Worm (Caenorhabditis elegans): ENCODE measurements around the gene tsg-101.
A peak's percentile ranks its signal among the peaks of the same experiment; 100 is the strongest.

tsg-101 gene

DNA sequence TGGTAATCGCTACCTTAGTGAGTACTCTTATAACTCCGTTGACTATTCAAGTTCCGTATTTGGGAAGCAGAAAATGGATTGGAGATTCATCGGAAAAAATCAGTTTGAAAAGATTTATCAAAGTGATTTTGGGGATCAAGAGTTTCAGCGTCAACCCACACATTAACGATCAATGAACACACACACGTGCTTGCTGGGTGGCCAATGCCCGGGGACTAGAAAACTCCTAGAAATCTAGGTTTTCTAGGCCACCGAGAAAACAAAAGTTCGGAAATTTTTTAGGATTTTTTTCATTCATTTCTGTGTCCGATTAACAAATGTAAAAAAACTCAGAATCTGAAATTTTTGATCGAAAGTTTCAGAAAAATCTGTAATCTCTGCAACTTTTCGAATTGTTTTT lies 8.4 kb downstream of the tsg-101 start (continued):
- TF ChIP-seq aptf-3 (GFP tag; IDR thresholded peaks at IDR 0.05) = 0 out of 2 replicates have a peak, but pooled peaks have one; percentile 51
- no peak for TF ChIP-seq lsy-27 (tag; optimal IDR thresholded peaks at IDR 0.05; ENCODE audit: borderline replicate concordance, insufficient read depth)
- TF ChIP-seq F22D6.2 (tag; optimal IDR thresholded peaks at IDR 0.05) = no peak
- TF ChIP-seq nfyb-1 (GFP tag; IDR thresholded peaks at IDR 0.05) = no peak
- TF ChIP-seq B0336.3 (GFP tag; IDR thresholded peaks at IDR 0.05) = peak; percentile 57
- no peak for TF ChIP-seq Y67H2A.10 (GFP tag; conservative IDR thresholded peaks at IDR 0.05)
- TF ChIP-seq hrde-1 (tag; optimal IDR thresholded peaks at IDR 0.05; ENCODE audit: borderline replicate concordance) = peak; percentile 24
- 0 out of 2 replicates have a peak, but pooled peaks have one; percentile 6 for TF ChIP-seq rcor-1 (GFP tag; IDR thresholded peaks at IDR 0.05)
- TF ChIP-seq F49E8.2 (tag; optimal IDR thresholded peaks at IDR 0.05; ENCODE audit: insufficient read depth) = no peak
- TF ChIP-seq K12H6.12 (tag; optimal IDR thresholded peaks at IDR 0.05) = no peak
- TF ChIP-seq repo-1 (tag; optimal IDR thresholded peaks at IDR 0.05) = no peak
- no peak for TF ChIP-seq tbx-9 (tag; optimal IDR thresholded peaks at IDR 0.05; ENCODE audit: borderline replicate concordance)
- no peak for TF ChIP-seq lin-26 (GFP tag; IDR thresholded peaks at IDR 0.05)
- no peak for TF ChIP-seq Y79H2A.3 (GFP tag; conservative IDR thresholded peaks at IDR 0.05)
- TF ChIP-seq nhr-90 (tag; optimal IDR thresholded peaks at IDR 0.05) = no peak
- TF ChIP-seq lin-54 (GFP tag; optimal IDR thresholded peaks at IDR 0.05) = no peak
- no peak for TF ChIP-seq mel-28 (tag; optimal IDR thresholded peaks at IDR 0.05; ENCODE audit: borderline replicate concordance)
- no peak for TF ChIP-seq tlf-1 (GFP tag; optimal IDR thresholded peaks at IDR 0.05)
- TF ChIP-seq chd-7 (tag; optimal IDR thresholded peaks at IDR 0.05) = peak; percentile 30
- TF ChIP-seq egl-44 (GFP tag; IDR thresholded peaks at IDR 0.05) = no peak
- TF ChIP-seq F23B12.7 (tag; optimal IDR thresholded peaks at IDR 0.05; ENCODE audit: insufficient read depth) = no peak
- no peak for TF ChIP-seq lir-1 (GFP tag; conservative IDR thresholded peaks at IDR 0.05)
- peak; percentile 18; the same call in 1 of the 2 replicates for TF ChIP-seq madf-6 (GFP tag; IDR thresholded peaks at IDR 0.05)
- TF ChIP-seq snpc-1.1 (tag; optimal IDR thresholded peaks at IDR 0.05; ENCODE audit: insufficient read depth) = no peak
- TF ChIP-seq snpc-1.3 (tag; optimal IDR thresholded peaks at IDR 0.05; ENCODE audit: insufficient read depth) = no peak
- TF ChIP-seq egrh-3 (GFP tag; IDR thresholded peaks at IDR 0.05) = no peak
- no peak for TF ChIP-seq Y53G8AR.9 (GFP tag; conservative IDR thresholded peaks at IDR 0.05)
- no peak for TF ChIP-seq ceh-58 (GFP tag; IDR thresholded peaks at IDR 0.05)
- TF ChIP-seq F33H1.4 (GFP tag; IDR thresholded peaks at IDR 0.05) = no peak
- no peak for TF ChIP-seq ceh-79 (tag; optimal IDR thresholded peaks at IDR 0.05)
- TF ChIP-seq ztf-28 (GFP tag; IDR thresholded peaks at IDR 0.05) = no peak
- TF ChIP-seq T26A5.8 (tag; optimal IDR thresholded peaks at IDR 0.05) = no peak

ce11 chrIV:3504144-3504543 lies 10.2 kb downstream of the tsg-101 start, which contains the start of gene srz-83:
Gene srz-83 (plus strand): TSS chrIV:3504444.
- no peak for TF ChIP-seq atf-7 (tag; optimal IDR thresholded peaks at IDR 0.05)
- TF ChIP-seq snpc-4 (GFP tag; optimal IDR thresholded peaks at IDR 0.05) = no peak
- TF ChIP-seq snpc-4 (tag; optimal IDR thresholded peaks at IDR 0.05) = no peak
- no peak for TF ChIP-seq zfh-2 (GFP tag; conservative IDR thresholded peaks at IDR 0.05)
- no peak for TF ChIP-seq him-1 (tag; optimal IDR thresholded peaks at IDR 0.05)
- no peak for TF ChIP-seq F49E8.2 (tag; optimal IDR thresholded peaks at IDR 0.05; ENCODE audit: insufficient read depth)
- TF ChIP-seq ama-1 (optimal IDR thresholded peaks at IDR 0.05) = no peak
- TF ChIP-seq ama-1 (GFP tag; optimal IDR thresholded peaks at IDR 0.05) = no peak
- TF ChIP-seq mxl-1 (tag; optimal IDR thresholded peaks at IDR 0.05) = no peak
- TF ChIP-seq K12H6.12 (tag; optimal IDR thresholded peaks at IDR 0.05) = no peak
- no peak for TF ChIP-seq C17E4.6 (GFP tag; IDR thresholded peaks at IDR 0.05)
- no peak for TF ChIP-seq ZK185.1 (tag; optimal IDR thresholded peaks at IDR 0.05; ENCODE audit: poor library complexity, severe bottlenecking)
- no peak for TF ChIP-seq ztf-6 (GFP tag; IDR thresholded peaks at IDR 0.05)
- TF ChIP-seq ztf-3 (GFP tag; optimal IDR thresholded peaks at IDR 0.05) = no peak
- TF ChIP-seq lsl-1 (GFP tag; optimal IDR thresholded peaks at IDR 0.05) = no peak
- no peak for TF ChIP-seq snpc-3.4 (tag; optimal IDR thresholded peaks at IDR 0.05)
- no peak for TF ChIP-seq nhr-120 (GFP tag; IDR thresholded peaks at IDR 0.05)
- TF ChIP-seq madf-6 (GFP tag; IDR thresholded peaks at IDR 0.05) = no peak
- TF ChIP-seq egrh-3 (GFP tag; IDR thresholded peaks at IDR 0.05) = no peak
